Fruit fly (Drosophila melanogaster) whole organism, wandering third instar larva: Measurements from ENCODE around the gene Pph13.

ENCODE experiments used
- Abd-B ChIP-seq: fragments of >200 bp; optimal IDR thresholded peaks from 2 replicates; lab custom pipeline; 2017; ENCODE audit warnings: missing biosample characterization, missing genetic modification characterization
- CG32264 ChIP-seq: fragments of 200-800 bp; sonication (Bioruptor generic); optimal IDR thresholded peaks from 2 replicates; lab custom pipeline; 2016; ENCODE audit warnings: missing biosample characterization, missing genetic modification characterization
- CG9705 ChIP-seq: fragments of 200-800 bp; sonication (Bioruptor generic); optimal IDR thresholded peaks from 2 replicates; lab custom pipeline; 2018; ENCODE audit warnings: missing biosample characterization, mild to moderate bottlenecking, missing genetic modification characterization
- CrebA ChIP-seq: fragments of 200-800 bp; sonication (Bioruptor generic); optimal IDR thresholded peaks from 2 replicates; lab custom pipeline; 2016; ENCODE audit warnings: missing biosample characterization, mild to moderate bottlenecking, missing genetic modification characterization, borderline replicate concordance
- Dfd ChIP-seq: fragments of >200 bp; optimal IDR thresholded peaks from 2 replicates; lab custom pipeline; 2017; ENCODE audit warnings: missing biosample characterization, missing genetic modification characterization
- Dif ChIP-seq: fragments of 200-275, 200-300 bp; sonication (Bioruptor generic); optimal IDR thresholded peaks from 2 replicates; lab custom pipeline; 2018; ENCODE audit warnings: missing biosample characterization, missing genetic modification characterization; ENCODE audit not compliant: partially characterized antibody
- GATAd ChIP-seq: sonication (Bioruptor generic); optimal IDR thresholded peaks from 2 replicates; lab custom pipeline; 2016; ENCODE audit warnings: missing biosample characterization, missing genetic modification characterization
- HLH106 ChIP-seq: fragments of 200-800 bp; optimal IDR thresholded peaks from 3 replicates; lab custom pipeline; 2019; ENCODE audit warnings: missing biosample characterization, mild to moderate bottlenecking, missing genetic modification characterization, moderate library complexity
- Hnf4 ChIP-seq: fragments of 200-800 bp; sonication (Bioruptor generic); optimal IDR thresholded peaks from 2 replicates; lab custom pipeline; 2016; ENCODE audit warnings: missing biosample characterization, mild to moderate bottlenecking, missing genetic modification characterization
- Hr78 ChIP-seq: fragments of >200 bp; optimal IDR thresholded peaks from 2 replicates; lab custom pipeline; 2017; ENCODE audit warnings: missing biosample characterization, missing genetic modification characterization
- Hr83 ChIP-seq: fragments of 200-300 bp; sonication (Bioruptor generic); optimal IDR thresholded peaks from 2 replicates; lab custom pipeline; 2016; ENCODE audit warnings: missing biosample characterization, mild to moderate bottlenecking, missing genetic modification characterization, moderate library complexity; ENCODE audit not compliant: poor library complexity, severe bottlenecking
- Jra ChIP-seq: sonication (Bioruptor generic); optimal IDR thresholded peaks from 2 replicates; lab custom pipeline; 2016; ENCODE audit warnings: missing biosample characterization, missing genetic modification characterization
- Mio ChIP-seq: sonication (Bioruptor generic); optimal IDR thresholded peaks from 2 replicates; lab custom pipeline; 2016; ENCODE audit warnings: missing biosample characterization, missing genetic modification characterization
- Myc ChIP-seq: fragments of >200 bp; optimal IDR thresholded peaks from 2 replicates; lab custom pipeline; 2017
- N ChIP-seq: fragments of >200 bp; optimal IDR thresholded peaks from 2 replicates; lab custom pipeline; 2018; ENCODE audit warnings: missing biosample characterization, missing external identifiers, missing genetic modification characterization
- OdsH ChIP-seq: fragments of 200-800 bp; sonication (Bioruptor generic); optimal IDR thresholded peaks from 2 replicates; lab custom pipeline; 2016; ENCODE audit warnings: missing biosample characterization, mild to moderate bottlenecking, missing genetic modification characterization
- Rel ChIP-seq, 2 experiments: fragments of 200-800 bp; sonication (Bioruptor generic) in 1 of 2; optimal IDR thresholded peaks; 2 replicates in 1 of 2; 3 replicates in 1 of 2; lab custom pipeline; 2016 to 2019; ENCODE audit warnings: mild to moderate bottlenecking in 2 of 2, missing biosample characterization in 2 of 2, missing genetic modification characterization in 2 of 2, moderate library complexity in 1 of 2
- Sp1 ChIP-seq: fragments of 200-800 bp; sonication (Bioruptor generic); optimal IDR thresholded peaks from 3 replicates; lab custom pipeline; 2019; ENCODE audit warnings: missing biosample characterization, mild to moderate bottlenecking, missing genetic modification characterization, moderate library complexity
- Vsx2 ChIP-seq: fragments of 200-300, 225-300 bp; sonication (Bioruptor generic); optimal IDR thresholded peaks from 2 replicates; lab custom pipeline; 2018; ENCODE audit warnings: missing biosample characterization, missing genetic modification characterization; ENCODE audit not compliant: partially characterized antibody
- br ChIP-seq: fragments of 200-800 bp; sonication (Bioruptor generic); optimal IDR thresholded peaks from 2 replicates; lab custom pipeline; 2016; ENCODE audit warnings: missing biosample characterization, missing genetic modification characterization
- brk ChIP-seq: fragments of 200-800 bp; sonication (Bioruptor generic); optimal IDR thresholded peaks from 2 replicates; lab custom pipeline; 2016; ENCODE audit warnings: missing biosample characterization, mild to moderate bottlenecking, missing genetic modification characterization
- dl ChIP-seq, 2 experiments: fragments of 175-275, 200-275 bp in 1 of 2; fragments of 200-275 bp in 1 of 2; sonication (Bioruptor generic); optimal IDR thresholded peaks; lab custom pipeline; 2018; ENCODE audit warnings: mild to moderate bottlenecking in 2 of 2, missing biosample characterization in 2 of 2, missing genetic modification characterization in 2 of 2, moderate library complexity in 2 of 2; ENCODE audit not compliant: partially characterized antibody in 2 of 2, insufficient read depth in 1 of 2
- dmrt93B ChIP-seq: fragments of 200-800 bp; sonication (Bioruptor generic); optimal IDR thresholded peaks from 2 replicates; lab custom pipeline; 2018; ENCODE audit warnings: missing biosample characterization, mild to moderate bottlenecking, missing genetic modification characterization
- dsf ChIP-seq: sonication (Bioruptor generic); optimal IDR thresholded peaks from 2 replicates; lab custom pipeline; 2016; ENCODE audit warnings: missing biosample characterization, missing genetic modification characterization, borderline replicate concordance
- ey ChIP-seq: fragments of 200-800 bp; sonication (Bioruptor generic); optimal IDR thresholded peaks from 2 replicates; lab custom pipeline; 2016; ENCODE audit warnings: missing biosample characterization, missing genetic modification characterization
- foxo ChIP-seq, 2 experiments: fragments of 200-800 bp; sonication (Bioruptor generic); optimal IDR thresholded peaks; 2 replicates in 1 of 2; 3 replicates in 1 of 2; lab custom pipeline; 2016 to 2017; ENCODE audit warnings: missing biosample characterization in 2 of 2, missing genetic modification characterization in 2 of 2
- fru ChIP-seq: fragments of 200-800 bp; sonication (Bioruptor generic); optimal IDR thresholded peaks from 3 replicates; lab custom pipeline; 2016; ENCODE audit warnings: missing biosample characterization, mild to moderate bottlenecking, missing genetic modification characterization
- h ChIP-seq: fragments of 200-800 bp; sonication (Bioruptor generic); optimal IDR thresholded peaks from 3 replicates; lab custom pipeline; 2016; ENCODE audit warnings: missing biosample characterization, mild to moderate bottlenecking, missing genetic modification characterization
- jim ChIP-seq: fragments of 175-275, 200-325 bp; sonication (Bioruptor generic); optimal IDR thresholded peaks from 2 replicates; lab custom pipeline; 2016; ENCODE audit warnings: missing biosample characterization, mild to moderate bottlenecking, missing genetic modification characterization
- lola ChIP-seq: fragments of >200 bp; optimal IDR thresholded peaks from 2 replicates; lab custom pipeline; 2017; ENCODE audit warnings: missing biosample characterization, missing genetic modification characterization
- pan ChIP-seq: fragments of >200 bp; optimal IDR thresholded peaks from 2 replicates; lab custom pipeline; 2017
- psq ChIP-seq: fragments of 200-800 bp; sonication (Bioruptor generic); optimal IDR thresholded peaks from 3 replicates; lab custom pipeline; 2017; ENCODE audit warnings: missing biosample characterization, mild to moderate bottlenecking, missing genetic modification characterization, moderate library complexity
- rgr ChIP-seq: fragments of 200-800 bp; sonication (Bioruptor generic); optimal IDR thresholded peaks from 3 replicates; lab custom pipeline; 2016; ENCODE audit warnings: missing biosample characterization, mild to moderate bottlenecking, missing genetic modification characterization
- sage ChIP-seq: fragments of 200-800 bp; sonication (Bioruptor generic); optimal IDR thresholded peaks from 2 replicates; lab custom pipeline; 2016; ENCODE audit warnings: missing biosample characterization, mild to moderate bottlenecking, missing genetic modification characterization
- sv ChIP-seq: fragments of 200-800 bp; sonication (Bioruptor generic); optimal IDR thresholded peaks from 3 replicates; lab custom pipeline; 2016; ENCODE audit warnings: missing biosample characterization, missing genetic modification characterization
- tai ChIP-seq: sonication (Bioruptor generic); optimal IDR thresholded peaks from 2 replicates; lab custom pipeline; 2016; ENCODE audit warnings: missing biosample characterization, missing genetic modification characterization
- usp ChIP-seq: fragments of >200 bp; optimal IDR thresholded peaks from 2 replicates; lab custom pipeline; 2017; ENCODE audit warnings: missing biosample characterization, missing genetic modification characterization
- woc ChIP-seq: sonication (Bioruptor generic); optimal IDR thresholded peaks from 2 replicates; lab custom pipeline; 2016; ENCODE audit warnings: missing biosample characterization, mild to moderate bottlenecking, missing genetic modification characterization

Gene Pph13

dm6 chr2L:577186-577585 lies at the start of gene Pph13:
Gene Pph13, plus strand, starts transcription at chr2L:577486.
- TF ChIP-seq fru (GFP tag; lab: Kevin White, UChicago) (no peak), Dfd (no peak), Rel (GFP tag; optimal IDR thresholded peaks at IDR 0.05; lab: Kevin White, UChicago) (no peak), Rel (tag; optimal IDR thresholded peaks at IDR 0.05; lab: Kevin White, UChicago) (no peak), jim (GFP tag; lab: Kevin White, UChicago) (no peak), dsf (GFP tag; lab: Kevin White, UChicago) (no peak), h (GFP tag; lab: Kevin White, UChicago) (no peak), Myc (lab: Kevin White, UChicago) (no peak)

dm6 chr2L:527689-528088 lies 49.6 kb upstream of the Pph13 start:
- no peak for TF ChIP-seq GATAd (GFP tag; lab: Kevin White, UChicago)
- no peak for TF ChIP-seq Mio
- no peak for TF ChIP-seq Jra (GFP tag; lab: Kevin White, UChicago)
- no peak for TF ChIP-seq lola (GFP tag; lab: Kevin White, UChicago)
- no peak for TF ChIP-seq sv
- TF ChIP-seq, all 38 proteins: peak for 0

dm6 chr2L:530245-530644 lies 47.0 kb upstream of the Pph13 start:
- peak; percentile 52 for TF ChIP-seq Hr83 (GFP tag; lab: Kevin White, UChicago)
- TF ChIP-seq CrebA (GFP tag; lab: Kevin White, UChicago): no peak
- TF ChIP-seq fru (GFP tag; lab: Kevin White, UChicago): peak; percentile 96
- peak; percentile 84 for TF ChIP-seq dmrt93B
- peak; percentile 91 for TF ChIP-seq rgr (GFP tag; lab: Kevin White, UChicago)
- TF ChIP-seq tai (GFP tag; lab: Kevin White, UChicago): no peak
- peak; percentile 96 for TF ChIP-seq OdsH (GFP tag; lab: Kevin White, UChicago)
- TF ChIP-seq lola (GFP tag; lab: Kevin White, UChicago): no peak
- peak; percentile 95 for TF ChIP-seq Sp1
- TF ChIP-seq ey (GFP tag; lab: Kevin White, UChicago): peak; percentile 92
- TF ChIP-seq HLH106: peak; percentile 89
- peak; percentile 92 for TF ChIP-seq woc (GFP tag; lab: Kevin White, UChicago)
- no peak for TF ChIP-seq Dfd
- TF ChIP-seq Hnf4 (GFP tag; lab: Kevin White, UChicago): peak; percentile 94
- TF ChIP-seq brk (GFP tag; lab: Kevin White, UChicago): no peak
- no peak for TF ChIP-seq N (GFP tag; lab: Kevin White, UChicago)
- no peak for TF ChIP-seq Hr78 (GFP tag; lab: Kevin White, UChicago)
- peak; percentile 40 to 96 for TF ChIP-seq foxo (GFP tag; optimal IDR thresholded peaks at IDR 0.05; lab: Kevin White, UChicago)
- peak; percentile 65 for TF ChIP-seq CG9705 (GFP tag; lab: Kevin White, UChicago)
- TF ChIP-seq usp (GFP tag; lab: Kevin White, UChicago): no peak
- no peak for TF ChIP-seq GATAd (GFP tag; lab: Kevin White, UChicago)
- TF ChIP-seq Mio: peak; percentile 68
- TF ChIP-seq psq (GFP tag; lab: Kevin White, UChicago): peak; percentile 92
- no peak for TF ChIP-seq jim (GFP tag; lab: Kevin White, UChicago)
- no peak for TF ChIP-seq Jra (GFP tag; lab: Kevin White, UChicago)
- TF ChIP-seq h (GFP tag; lab: Kevin White, UChicago): peak; percentile 92
- TF ChIP-seq pan: no peak
- no peak for TF ChIP-seq Myc (lab: Kevin White, UChicago)
- TF ChIP-seq Rel (GFP tag; optimal IDR thresholded peaks at IDR 0.05; lab: Kevin White, UChicago): no peak
- peak; percentile 53 for TF ChIP-seq Rel (tag; optimal IDR thresholded peaks at IDR 0.05; lab: Kevin White, UChicago)
- no peak for TF ChIP-seq Abd-B (GFP tag; lab: Kevin White, UChicago)
- peak; percentile 97 for TF ChIP-seq br (GFP tag; lab: Kevin White, UChicago)
- TF ChIP-seq sage (GFP tag; lab: Kevin White, UChicago): peak; percentile 81
- TF ChIP-seq dl (GFP tag; optimal IDR thresholded peaks at IDR 0.05; lab: Kevin White, UChicago; ENCODE audit: insufficient read depth in 1 of 2, partially characterized antibody in 2 of 2): no peak
- TF ChIP-seq Dif (GFP tag; lab: Kevin White, UChicago): no peak
- no peak for TF ChIP-seq Vsx2 (GFP tag; lab: Kevin White, UChicago)
- peak; percentile 73 for TF ChIP-seq dsf (GFP tag; lab: Kevin White, UChicago)
- no peak for TF ChIP-seq sv
- TF ChIP-seq CG32264 (GFP tag; lab: Kevin White, UChicago): peak; percentile 68
